Fruit fly (Drosophila melanogaster): ENCODE data around the gene PLCXD.

Gene PLCXD

dm6 chr2L:12028808-12029207 lies 20.4 kb upstream of the PLCXD start:
- no peak for TF ChIP-seq CG11617 (GFP tag; optimal IDR thresholded peaks at IDR 0.05)
- TF ChIP-seq Hr96 (GFP tag; optimal IDR thresholded peaks at IDR 0.05): no peak
- no peak for TF ChIP-seq CG12768 (GFP tag; optimal IDR thresholded peaks at IDR 0.05)

dm6 chr2L:12029594-12030197 lies 19.5 kb upstream of the PLCXD start:
- TF ChIP-seq Hr96 (GFP tag; optimal IDR thresholded peaks at IDR 0.05): peak; percentile 7
- no peak for TF ChIP-seq CG7101 (tag; optimal IDR thresholded peaks at IDR 0.05)
- TF ChIP-seq pad (GFP tag; optimal IDR thresholded peaks at IDR 0.05): no peak
- no peak for TF ChIP-seq toe (GFP tag; optimal IDR thresholded peaks at IDR 0.05)
- no peak for TF ChIP-seq CG11617 (GFP tag; optimal IDR thresholded peaks at IDR 0.05)
- TF ChIP-seq cnc (optimal IDR thresholded peaks at IDR 0.05): no peak
- no peak for TF ChIP-seq CG1620 (GFP tag; optimal IDR thresholded peaks at IDR 0.05)

dm6 chr2L:12030552-12031131 lies 18.6 kb upstream of the PLCXD start:
- TF ChIP-seq Crg-1 (GFP tag; optimal IDR thresholded peaks at IDR 0.05) (no peak), cic (GFP tag; optimal IDR thresholded peaks at IDR 0.05) (peak; percentile 4), pad (GFP tag; optimal IDR thresholded peaks at IDR 0.05) (no peak), cnc (optimal IDR thresholded peaks at IDR 0.05) (no peak), CG11617 (GFP tag; optimal IDR thresholded peaks at IDR 0.05) (no peak), CG5204 (GFP tag; optimal IDR thresholded peaks at IDR 0.05) (no peak)

- no peak for TF ChIP-seq ovo (GFP tag; optimal IDR thresholded peaks at IDR 0.05)
- no peak for TF ChIP-seq CG12768 (GFP tag; optimal IDR thresholded peaks at IDR 0.05)
- no peak for TF ChIP-seq Crg-1 (GFP tag; optimal IDR thresholded peaks at IDR 0.05)
- TF ChIP-seq CG1620 (GFP tag; optimal IDR thresholded peaks at IDR 0.05): no peak
- TF ChIP-seq CG7101 (tag; optimal IDR thresholded peaks at IDR 0.05): no peak
- no peak for TF ChIP-seq Hr96 (GFP tag; optimal IDR thresholded peaks at IDR 0.05)
- no peak for TF ChIP-seq cic (GFP tag; optimal IDR thresholded peaks at IDR 0.05)
- no peak for TF ChIP-seq CG11617 (GFP tag; optimal IDR thresholded peaks at IDR 0.05)
- TF ChIP-seq toe (GFP tag; optimal IDR thresholded peaks at IDR 0.05): no peak
- TF ChIP-seq CG33017 (tag; optimal IDR thresholded peaks at IDR 0.05): no peak
- TF ChIP-seq pad (GFP tag; optimal IDR thresholded peaks at IDR 0.05): no peak
- no peak for TF ChIP-seq Clk (GFP tag; optimal IDR thresholded peaks at IDR 0.05)
- no peak for TF ChIP-seq kay (GFP tag; ENCODE audit: borderline replicate concordance)
- TF ChIP-seq cnc (optimal IDR thresholded peaks at IDR 0.05): no peak
- no peak for TF ChIP-seq tj (GFP tag; optimal IDR thresholded peaks at IDR 0.05)
- no peak for TF ChIP-seq CG14711 (tag; optimal IDR thresholded peaks at IDR 0.05)
- TF ChIP-seq bab1 (GFP tag; optimal IDR thresholded peaks at IDR 0.05): no peak
- no peak for TF ChIP-seq Mnt (GFP tag; optimal IDR thresholded peaks at IDR 0.05)
- TF ChIP-seq CG7045 (GFP tag; optimal IDR thresholded peaks at IDR 0.05): no peak
- no peak for TF ChIP-seq CG5204 (GFP tag; optimal IDR thresholded peaks at IDR 0.05)
Observed at dm6 chr2L:12033890-12034289, 15.3 kb upstream of the PLCXD start, which contains the start of gene CG18788. TSS of gene CG18788 (plus strand) at chr2L:12034190.

- TF ChIP-seq CG11617 (GFP tag; optimal IDR thresholded peaks at IDR 0.05) (no peak), bab1 (GFP tag; optimal IDR thresholded peaks at IDR 0.05) (no peak), Hr96 (GFP tag; optimal IDR thresholded peaks at IDR 0.05) (no peak), CG12768 (GFP tag; optimal IDR thresholded peaks at IDR 0.05) (no peak), CG33017 (tag; optimal IDR thresholded peaks at IDR 0.05) (no peak), CG1620 (GFP tag; optimal IDR thresholded peaks at IDR 0.05) (no peak), Mnt (GFP tag; optimal IDR thresholded peaks at IDR 0.05) (peak; percentile 81), CG5204 (GFP tag; optimal IDR thresholded peaks at IDR 0.05) (no peak), toe (GFP tag; optimal IDR thresholded peaks at IDR 0.05) (no peak), pad (GFP tag; optimal IDR thresholded peaks at IDR 0.05) (no peak), CG7045 (GFP tag; optimal IDR thresholded peaks at IDR 0.05) (no peak), ovo (GFP tag; optimal IDR thresholded peaks at IDR 0.05) (peak; percentile 13), CG14711 (tag; optimal IDR thresholded peaks at IDR 0.05) (no peak), Clk (GFP tag; optimal IDR thresholded peaks at IDR 0.05) (no peak), kay (GFP tag; ENCODE audit: borderline replicate concordance) (no peak), CG7101 (tag; optimal IDR thresholded peaks at IDR 0.05) (no peak), cic (GFP tag; optimal IDR thresholded peaks at IDR 0.05) (no peak)
Observed at dm6 chr2L:12038177-12038581, 11.0 kb upstream of the PLCXD start, which contains the start of gene Tom70. TSS of gene Tom70 (minus strand) at chr2L:12038511.

dm6 chr2L:12040510-12040909 lies 8.7 kb upstream of the PLCXD start, which contains the start of gene CG6766:
TSS of gene CG6766 (minus strand) at chr2L:12040689.
- TF ChIP-seq bab1 (GFP tag; optimal IDR thresholded peaks at IDR 0.05) (peak; percentile 51), tj (GFP tag; optimal IDR thresholded peaks at IDR 0.05) (peak; percentile 18), CG5204 (GFP tag; optimal IDR thresholded peaks at IDR 0.05) (no peak)
